Fruit fly (Drosophila melanogaster): ENCODE results near the gene Vps33B.

Gene Vps33B

dm6 chr3R:25472635-25473552, at the start of gene Vps33B, which contains the start of gene Fur1 (continued):
- peak; percentile 87 for TF ChIP-seq gce (GFP tag; IDR thresholded peaks at IDR 0.05)
- TF ChIP-seq Taf1 (GFP tag; IDR thresholded peaks at IDR 0.05): peak; percentile 90
- peak; percentile 31; the same call in 1 of the 3 replicates for TF ChIP-seq sr (GFP tag; IDR thresholded peaks at IDR 0.05)
- peak; percentile 42; the same call in 1 of the 3 replicates for TF ChIP-seq z (GFP tag; IDR thresholded peaks at IDR 0.05)
- TF ChIP-seq Atf3 (GFP tag; optimal IDR thresholded peaks at IDR 0.05): peak; percentile 97
- peak; percentile 99 for TF ChIP-seq tin (GFP tag; optimal IDR thresholded peaks at IDR 0.05)
- peak; percentile 94 for TF ChIP-seq al (GFP tag; IDR thresholded peaks at IDR 0.05)
- peak; percentile 93 for TF ChIP-seq salm (tag; optimal IDR thresholded peaks at IDR 0.05)
- TF ChIP-seq sens (GFP tag): peak; percentile 100
- peak; percentile 99 for TF ChIP-seq tx (GFP tag; optimal IDR thresholded peaks at IDR 0.05)
- TF ChIP-seq CG16779 (GFP tag; IDR thresholded peaks at IDR 0.05): peak; percentile 92
- peak; percentile 99 for TF ChIP-seq pho (GFP tag; optimal IDR thresholded peaks at IDR 0.05)
- peak; percentile 75 for TF ChIP-seq ash1 (GFP tag; optimal IDR thresholded peaks at IDR 0.05)
- peak; percentile 98 for TF ChIP-seq CG12391 (tag; optimal IDR thresholded peaks at IDR 0.05)
- TF ChIP-seq CG16863 (GFP tag; optimal IDR thresholded peaks at IDR 0.05): peak; percentile 98
- peak; percentile 98 for TF ChIP-seq nmo (GFP tag; optimal IDR thresholded peaks at IDR 0.05)
- TF ChIP-seq CG6272 (GFP tag; IDR thresholded peaks at IDR 0.05): peak; percentile 92
- peak; percentile 85 for TF ChIP-seq sna (GFP tag; IDR thresholded peaks at IDR 0.05; ENCODE audit: partially characterized antibody)
- TF ChIP-seq Ada2b (GFP tag; IDR thresholded peaks at IDR 0.05): peak; percentile 95
- TF ChIP-seq CG31441 (GFP tag; IDR thresholded peaks at IDR 0.05): peak; percentile 98
- TF ChIP-seq slp2 (GFP tag; optimal IDR thresholded peaks at IDR 0.05): peak; percentile 97
- peak; percentile 99 for TF ChIP-seq Hsf (GFP tag; optimal IDR thresholded peaks at IDR 0.05)
- no peak for TF ChIP-seq Dfd (GFP tag; optimal IDR thresholded peaks at IDR 0.05)
- peak; percentile 95 for TF ChIP-seq Dek (tag; optimal IDR thresholded peaks at IDR 0.05)
- TF ChIP-seq Ets97D (GFP tag; optimal IDR thresholded peaks at IDR 0.05): peak; percentile 96
- peak; percentile 96 for TF ChIP-seq Sox100B (GFP tag; optimal IDR thresholded peaks at IDR 0.05)
- TF ChIP-seq Optix (GFP tag; IDR thresholded peaks at IDR 0.05): peak; percentile 94
- TF ChIP-seq Rx (GFP tag; IDR thresholded peaks at IDR 0.05): peak; percentile 89
- peak; percentile 92 for TF ChIP-seq Gug (GFP tag; IDR thresholded peaks at IDR 0.05)
- TF ChIP-seq amos (GFP tag; IDR thresholded peaks at IDR 0.05; ENCODE audit: partially characterized antibody): peak; percentile 88
- TF ChIP-seq stwl (tag; optimal IDR thresholded peaks at IDR 0.05): peak; percentile 60
- peak; percentile 91 for TF ChIP-seq CG11085 (GFP tag; IDR thresholded peaks at IDR 0.05)
- peak; percentile 92 for TF ChIP-seq Vsx1 (GFP tag; optimal IDR thresholded peaks at IDR 0.05)
- TF ChIP-seq NC2β (GFP tag; optimal IDR thresholded peaks at IDR 0.05): peak; percentile 97
- TF ChIP-seq Hr78 (GFP tag; optimal IDR thresholded peaks at IDR 0.05): no peak
- TF ChIP-seq crp (GFP tag; optimal IDR thresholded peaks at IDR 0.05): peak; percentile 96 to 98
- peak; percentile 93 for TF ChIP-seq CG17328 (GFP tag; IDR thresholded peaks at IDR 0.05)
- peak; percentile 93 for TF ChIP-seq CG15011 (GFP tag; optimal IDR thresholded peaks at IDR 0.05)
- TF ChIP-seq CG15514 (GFP tag; optimal IDR thresholded peaks at IDR 0.05): peak; percentile 99
- peak; percentile 92; the same call in 1 of the 3 replicates for TF ChIP-seq CG3726 (GFP tag; IDR thresholded peaks at IDR 0.05)
- TF ChIP-seq CG11696 (GFP tag; IDR thresholded peaks at IDR 0.05): peak; percentile 70; the same call in 1 of the 2 replicates
- peak; percentile 97 for TF ChIP-seq CG18476 (GFP tag; optimal IDR thresholded peaks at IDR 0.05)
- peak; percentile 78 for TF ChIP-seq CG10321 (GFP tag; IDR thresholded peaks at IDR 0.05)
- TF ChIP-seq CG15479 (GFP tag; optimal IDR thresholded peaks at IDR 0.05): peak; percentile 27
- peak; percentile 95 for TF ChIP-seq slou (GFP tag; optimal IDR thresholded peaks at IDR 0.05)
- peak; percentile 99 for TF ChIP-seq CG13775 (GFP tag; optimal IDR thresholded peaks at IDR 0.05)
- TF ChIP-seq repo (GFP tag; optimal IDR thresholded peaks at IDR 0.05): peak; percentile 97
- TF ChIP-seq CG3163 (GFP tag; optimal IDR thresholded peaks at IDR 0.05): peak; percentile 90
- TF ChIP-seq Atf-2 (GFP tag; optimal IDR thresholded peaks at IDR 0.05): peak; percentile 99
